Fruit fly (Drosophila melanogaster) whole organism, embryonic: Measurements from ENCODE around the gene CG5056.
A peak's percentile ranks its signal among the peaks of the same experiment; 100 is the strongest.

Source experiments
- Adf1 ChIP-seq: fragments of 200-800 bp; sonication (Bioruptor generic); IDR thresholded peaks from 2 replicates; pipeline ENCODE4 v1.3.6; 2022; ENCODE audit warnings: missing biosample characterization, missing genetic modification characterization
- Bteb2 ChIP-seq: fragments of 200-800 bp; sonication (Bioruptor generic); optimal IDR thresholded peaks from 2 replicates; lab custom pipeline; 2016; ENCODE audit warnings: missing biosample characterization, missing genetic modification characterization
- CG1024 ChIP-seq: fragments of 200-800 bp; sonication (Bioruptor generic); IDR thresholded peaks from 2 replicates; pipeline ENCODE4 v1.3.6; 2022; ENCODE audit warnings: missing biosample characterization, missing genetic modification characterization
- CG10274 ChIP-seq: fragments of 200-800 bp; sonication (Bioruptor generic); optimal IDR thresholded peaks from 3 replicates; lab custom pipeline; 2017; ENCODE audit warnings: missing biosample characterization, mild to moderate bottlenecking, missing genetic modification characterization
- CG10959 ChIP-seq: fragments of 200-800 bp; sonication (Bioruptor generic); IDR thresholded peaks from 2 replicates; pipeline ENCODE4 v1.3.6; 2022; ENCODE audit warnings: missing biosample characterization, missing genetic modification characterization
- CG12391 ChIP-seq: fragments of 200-800 bp; sonication (Bioruptor generic); optimal IDR thresholded peaks from 3 replicates; lab custom pipeline; 2018; ENCODE audit warnings: missing biosample characterization, mild to moderate bottlenecking, missing genetic modification characterization, moderate library complexity
- CG13287 ChIP-seq: fragments of 200-800 bp; sonication (Bioruptor generic); IDR thresholded peaks from 2 replicates; pipeline ENCODE4 v1.3.6; 2022; ENCODE audit warnings: missing biosample characterization, missing genetic modification characterization; ENCODE audit not compliant: partially characterized antibody
- CG14014 ChIP-seq: fragments of 200-800 bp; sonication (Bioruptor generic); IDR thresholded peaks from 2 replicates; pipeline ENCODE4 v1.3.6; 2022; ENCODE audit warnings: missing biosample characterization, missing genetic modification characterization
- CG14050 ChIP-seq: fragments of 200-800 bp; sonication (Bioruptor generic); IDR thresholded peaks from 3 replicates; pipeline ENCODE4 v1.3.6; 2022; ENCODE audit warnings: missing biosample characterization, missing genetic modification characterization
- CG1529 ChIP-seq: fragments of 200-800 bp; sonication (Bioruptor generic); optimal IDR thresholded peaks from 3 replicates; lab custom pipeline; 2018; ENCODE audit warnings: missing biosample characterization, missing genetic modification characterization
- CG15514 ChIP-seq: fragments of 200-800 bp; sonication (Bioruptor generic); optimal IDR thresholded peaks from 3 replicates; lab custom pipeline; 2017; ENCODE audit warnings: missing biosample characterization, missing genetic modification characterization, mild to moderate bottlenecking, moderate library complexity, missing genetic modification reagents
- CG17328 ChIP-seq: fragments of 200-800 bp; sonication (Bioruptor generic); IDR thresholded peaks from 2 replicates; pipeline ENCODE4 v1.3.6; 2022; ENCODE audit warnings: missing biosample characterization, missing genetic modification characterization
- CG17385 ChIP-seq: fragments of 200-800 bp; sonication (Bioruptor generic); optimal IDR thresholded peaks from 3 replicates; lab custom pipeline; 2018; ENCODE audit warnings: missing biosample characterization, mild to moderate bottlenecking, missing genetic modification characterization
- CG2199 ChIP-seq: fragments of 200-800 bp; sonication (Bioruptor generic); IDR thresholded peaks from 3 replicates; pipeline ENCODE4 v1.3.6; 2022; ENCODE audit warnings: missing biosample characterization, missing genetic modification characterization
- CG3407 ChIP-seq: fragments of 200-800 bp; sonication (Bioruptor generic); optimal IDR thresholded peaks from 2 replicates; lab custom pipeline; 2018; ENCODE audit warnings: missing biosample characterization, mild to moderate bottlenecking, missing genetic modification characterization
- CG3726 ChIP-seq: fragments of 200-800 bp; sonication (Bioruptor generic); IDR thresholded peaks from 3 replicates; pipeline ENCODE4, ENCODE4 v1.3.6; 2022; ENCODE audit warnings: missing biosample characterization, missing genetic modification characterization
- CG4854 ChIP-seq: fragments of 200-800 bp; sonication (Bioruptor generic); optimal IDR thresholded peaks from 2 replicates; lab custom pipeline; 2016; ENCODE audit warnings: missing biosample characterization, missing genetic modification characterization, inconsistent platforms
- CG5180 ChIP-seq: fragments of 200-800 bp; sonication (Bioruptor generic); optimal IDR thresholded peaks from 3 replicates; lab custom pipeline; 2017; ENCODE audit warnings: missing biosample characterization, missing genetic modification characterization, mild to moderate bottlenecking, moderate library complexity, missing genetic modification reagents
- CG6175 ChIP-seq: fragments of 200-800 bp; sonication (Bioruptor generic); IDR thresholded peaks from 3 replicates; pipeline ENCODE4 v1.3.6; 2022; ENCODE audit warnings: missing biosample characterization, missing genetic modification characterization
- CG6765 ChIP-seq: fragments of 200-800 bp; sonication (Bioruptor generic); optimal IDR thresholded peaks from 3 replicates; lab custom pipeline; 2017; ENCODE audit warnings: missing biosample characterization, mild to moderate bottlenecking, missing genetic modification characterization
- CG7372 ChIP-seq: fragments of 200-800 bp; sonication (Bioruptor generic); IDR thresholded peaks from 2 replicates; pipeline ENCODE4 v1.3.6; 2022; ENCODE audit warnings: missing biosample characterization, missing genetic modification characterization
- CG8290 ChIP-seq, 3 experiments: fragments of 200-800 bp; sonication (Bioruptor generic); optimal IDR thresholded peaks; 2 replicates each; lab custom pipeline; 2016 to 2019; ENCODE audit warnings: missing biosample characterization in 3 of 3, missing genetic modification characterization in 3 of 3, mild to moderate bottlenecking in 2 of 3, moderate library complexity in 1 of 3
- CG9437 ChIP-seq: fragments of 200-800 bp; sonication (Bioruptor generic); optimal IDR thresholded peaks from 2 replicates; lab custom pipeline; 2018; ENCODE audit warnings: missing biosample characterization, mild to moderate bottlenecking, missing genetic modification characterization
- HHEX ChIP-seq: fragments of 200-800 bp; sonication (Bioruptor generic); optimal IDR thresholded peaks from 3 replicates; lab custom pipeline; 2017; ENCODE audit warnings: missing biosample characterization, mild to moderate bottlenecking, missing genetic modification characterization, missing genetic modification reagents
- Hr51 ChIP-seq, 2 experiments: fragments of 200-800 bp; sonication (Bioruptor generic); optimal IDR thresholded peaks; 2 replicates in 1 of 2; 3 replicates in 1 of 2; lab custom pipeline; 2016 to 2018; ENCODE audit warnings: missing biosample characterization in 2 of 2, missing genetic modification characterization in 2 of 2, mild to moderate bottlenecking in 1 of 2, moderate library complexity in 1 of 2
- Lim3 ChIP-seq: fragments of 200-800 bp; sonication (Bioruptor generic); IDR thresholded peaks from 2 replicates; pipeline ENCODE4 v1.3.6; 2022; ENCODE audit warnings: missing biosample characterization, missing genetic modification characterization
- MTF-1 ChIP-seq: fragments of 200-800 bp; sonication (Bioruptor generic); optimal IDR thresholded peaks from 2 replicates; lab custom pipeline; 2018; ENCODE audit warnings: missing biosample characterization, mild to moderate bottlenecking, missing genetic modification characterization, borderline replicate concordance
- Nf-YB ChIP-seq: fragments of 200-800 bp; sonication (Bioruptor generic); optimal IDR thresholded peaks from 3 replicates; lab custom pipeline; 2019; ENCODE audit warnings: missing biosample characterization, mild to moderate bottlenecking, missing genetic modification characterization, moderate library complexity
- Sox100B ChIP-seq: fragments of 200-800 bp; sonication (Bioruptor generic); optimal IDR thresholded peaks from 3 replicates; lab custom pipeline; 2018; ENCODE audit warnings: missing biosample characterization, mild to moderate bottlenecking, missing genetic modification characterization
- Tbp ChIP-seq: fragments of >200 bp; optimal IDR thresholded peaks from 2 replicates; lab custom pipeline; 2018; ENCODE audit warnings: missing biosample characterization, missing genetic modification characterization
- ap ChIP-seq: fragments of 200-800 bp; sonication (Bioruptor generic); IDR thresholded peaks from 2 replicates; pipeline ENCODE4 v1.3.6; 2022; ENCODE audit warnings: missing biosample characterization, missing genetic modification characterization
- cato ChIP-seq: fragments of 200-800 bp; sonication (Bioruptor generic); optimal IDR thresholded peaks from 2 replicates; lab custom pipeline; 2016; ENCODE audit warnings: missing biosample characterization, missing genetic modification characterization, borderline replicate concordance
- chif ChIP-seq, 2 experiments: fragments of 200-800 bp; sonication (Bioruptor generic); optimal IDR thresholded peaks; 3 replicates each; lab custom pipeline; 2016; ENCODE audit warnings: missing biosample characterization in 2 of 2, missing genetic modification characterization in 2 of 2
- esg ChIP-seq: fragments of 200-800 bp; sonication (Bioruptor generic); conservative IDR thresholded peaks from 2 replicates; pipeline ENCODE4 v1.3.6; 2022; ENCODE audit warnings: missing biosample characterization, missing genetic modification characterization
- fd3F ChIP-seq: fragments of 200-800 bp; sonication (Bioruptor generic); optimal IDR thresholded peaks from 2 replicates; lab custom pipeline; 2018; ENCODE audit warnings: missing biosample characterization, mild to moderate bottlenecking, missing genetic modification characterization, moderate library complexity
- gcm2 ChIP-seq: fragments of 200-800 bp; sonication (Bioruptor generic); optimal IDR thresholded peaks from 2 replicates; lab custom pipeline; 2016; ENCODE audit warnings: missing biosample characterization, missing genetic modification characterization
- lbe ChIP-seq: fragments of 200-800 bp; sonication (Bioruptor generic); optimal IDR thresholded peaks from 2 replicates; lab custom pipeline; 2016; ENCODE audit warnings: missing biosample characterization, mild to moderate bottlenecking, missing genetic modification characterization
- lmd ChIP-seq: fragments of 200-800 bp; sonication (Bioruptor generic); IDR thresholded peaks from 2 replicates; pipeline ENCODE4 v1.3.6; 2022; ENCODE audit warnings: missing biosample characterization, missing genetic modification characterization
- maf-S ChIP-seq: fragments of 200-800 bp; sonication (Bioruptor generic); optimal IDR thresholded peaks from 2 replicates; lab custom pipeline; 2016; ENCODE audit warnings: missing biosample characterization, missing genetic modification characterization
- nau ChIP-seq: fragments of 200-800 bp; sonication (Bioruptor generic); optimal IDR thresholded peaks from 3 replicates; lab custom pipeline; 2017; ENCODE audit warnings: missing biosample characterization, mild to moderate bottlenecking, missing genetic modification characterization, missing genetic modification reagents
- odd ChIP-seq: fragments of 200-800 bp; sonication (Bioruptor generic); optimal IDR thresholded peaks from 2 replicates; lab custom pipeline; 2017; ENCODE audit warnings: missing biosample characterization, mild to moderate bottlenecking, missing genetic modification characterization
- prd ChIP-seq, 3 experiments: fragments of >200 bp in 2 of 3; fragments of 200-800 bp in 1 of 3; sonication (Bioruptor generic) in 1 of 3; optimal IDR thresholded peaks in 2 of 3; IDR thresholded peaks in 1 of 3; 2 replicates in 2 of 3; 3 replicates in 1 of 3; pipeline versions ENCODE4 v1.3.6 to Lab custom; 2017 to 2022; ENCODE audit warnings: missing biosample characterization in 1 of 3, missing genetic modification characterization in 1 of 3
- scrt ChIP-seq: fragments of 200-800 bp; sonication (Bioruptor generic); optimal IDR thresholded peaks from 2 replicates; lab custom pipeline; 2018; ENCODE audit warnings: missing biosample characterization, mild to moderate bottlenecking, missing genetic modification characterization, moderate library complexity
- slou ChIP-seq: fragments of 200-800 bp; sonication (Bioruptor generic); optimal IDR thresholded peaks from 3 replicates; lab custom pipeline; 2016; ENCODE audit warnings: missing biosample characterization, missing genetic modification characterization
- sob ChIP-seq: fragments of 200-800 bp; sonication (Bioruptor generic); IDR thresholded peaks from 2 replicates; pipeline ENCODE4 v1.3.6; 2022; ENCODE audit warnings: missing biosample characterization, missing genetic modification characterization
- tap ChIP-seq: fragments of 200-800 bp; optimal IDR thresholded peaks from 3 replicates; lab custom pipeline; 2019; ENCODE audit warnings: missing biosample characterization, mild to moderate bottlenecking, missing genetic modification characterization, moderate library complexity
- vnd ChIP-seq: fragments of 200-800 bp; sonication (Bioruptor generic); IDR thresholded peaks from 3 replicates; pipeline ENCODE4 v1.3.6; 2022; ENCODE audit warnings: missing biosample characterization, missing genetic modification characterization; ENCODE audit not compliant: partially characterized antibody

Gene CG5056

dm6 chr2L:10413251-10414127 lies 47.0 kb downstream of the CG5056 start, which contains the start of the genes CG5355 and Klp31E (continued):
- no peak for TF ChIP-seq CG5180 (GFP tag; lab: Kevin White, UChicago)
- no peak for TF ChIP-seq CG14014 (GFP tag; lab: Robert Waterston, UW)
- peak; percentile 24 for TF ChIP-seq CG8290 (GFP tag; optimal IDR thresholded peaks at IDR 0.05; lab: Kevin White, UChicago)
- TF ChIP-seq CG8290 (tag; optimal IDR thresholded peaks at IDR 0.05; lab: Kevin White, UChicago) = no peak
- TF ChIP-seq CG6175 = no peak
- 0 out of 3 replicates have a peak, but pooled peaks have one; percentile 24 for TF ChIP-seq CG2199 (GFP tag; lab: Robert Waterston, UW)
- TF ChIP-seq Tbp (GFP tag; lab: Kevin White, UChicago) = no peak
- peak; percentile 14 for TF ChIP-seq CG4854 (GFP tag; lab: Kevin White, UChicago)
- peak; percentile 1 for TF ChIP-seq CG1529
- peak; percentile 63 for TF ChIP-seq odd
- TF ChIP-seq slou (GFP tag; lab: Kevin White, UChicago) = peak; percentile 12
- peak; percentile 54 for TF ChIP-seq HHEX
- TF ChIP-seq tap (tag; lab: Kevin White, UChicago) = peak; percentile 65
- TF ChIP-seq MTF-1 (GFP tag; lab: Kevin White, UChicago) = peak; percentile 9
- peak; percentile 1 for TF ChIP-seq CG10274 (GFP tag; lab: Kevin White, UChicago)
- TF ChIP-seq scrt (GFP tag; lab: Kevin White, UChicago) = peak; percentile 63
- peak; percentile 64 for TF ChIP-seq fd3F
- TF ChIP-seq CG17328 = peak; percentile 8; the same call in 1 of the 2 replicates
- peak; percentile 58 for TF ChIP-seq esg (GFP tag; lab: Robert Waterston, UW)
- no peak for TF ChIP-seq CG14050
- peak; percentile 75 for TF ChIP-seq CG13287 (GFP tag; lab: Robert Waterston, UW)
- peak; percentile 7 to 41 for TF ChIP-seq chif (GFP tag; optimal IDR thresholded peaks at IDR 0.05; lab: Kevin White, UChicago)
- no peak for TF ChIP-seq Adf1 (GFP tag; lab: Robert Waterston, UW)
- no peak for TF ChIP-seq CG3726 (GFP tag; lab: Robert Waterston, UW)
- peak; percentile 84 for TF ChIP-seq CG12391 (tag; lab: Kevin White, UChicago)
- TF ChIP-seq Lim3 (GFP tag; lab: Robert Waterston, UW) = no peak
- peak; percentile 49 for TF ChIP-seq cato
- TF ChIP-seq Nf-YB (GFP tag; lab: Kevin White, UChicago) = peak; percentile 50
- peak; percentile 35 for TF ChIP-seq gcm2 (GFP tag; lab: Kevin White, UChicago)
- TF ChIP-seq prd (optimal IDR thresholded peaks at IDR 0.05; lab: Kevin White, UChicago) = no peak
- peak; percentile 73 for TF ChIP-seq prd (GFP tag; IDR thresholded peaks at IDR 0.05; lab: Robert Waterston, UW)
- peak; percentile 47 for TF ChIP-seq CG17385 (GFP tag; lab: Kevin White, UChicago)
- no peak for TF ChIP-seq nau (GFP tag; lab: Kevin White, UChicago)
- peak; percentile 65 for TF ChIP-seq vnd
- peak; percentile 72 for TF ChIP-seq Sox100B (GFP tag; lab: Kevin White, UChicago)
- peak; percentile 64 for TF ChIP-seq sob (GFP tag; lab: Robert Waterston, UW)
- peak; percentile 7 for TF ChIP-seq CG6765 (GFP tag; lab: Kevin White, UChicago)
- TF ChIP-seq CG1024 (GFP tag; lab: Robert Waterston, UW) = 0 out of 2 replicates have a peak, but pooled peaks have one; percentile 27
- TF ChIP-seq CG7372 (GFP tag; lab: Robert Waterston, UW) = no peak
- peak; percentile 52 for TF ChIP-seq lmd (GFP tag; lab: Robert Waterston, UW)
- no peak for TF ChIP-seq lbe
- TF ChIP-seq CG9437 (GFP tag; lab: Kevin White, UChicago) = peak; percentile 78
- TF ChIP-seq CG3407 (GFP tag; lab: Kevin White, UChicago) = no peak
- TF ChIP-seq ap (GFP tag; lab: Robert Waterston, UW) = no peak
- no peak for TF ChIP-seq CG10959 (GFP tag; lab: Robert Waterston, UW)
- peak in 1 of 2 experiments; percentile 40 for TF ChIP-seq Hr51 (GFP tag; optimal IDR thresholded peaks at IDR 0.05; lab: Kevin White, UChicago)
- peak; percentile 6 for TF ChIP-seq Bteb2 (GFP tag; lab: Kevin White, UChicago)
- peak; percentile 39 for TF ChIP-seq CG15514
- peak; percentile 56 for TF ChIP-seq maf-S (GFP tag; lab: Kevin White, UChicago)
